Worm (Caenorhabditis elegans): ENCODE results near the gene srh-142.

ce11 chrV:16460866-16461265, at the start of gene srh-142:
- no peak for TF ChIP-seq dpff-1 (tag; optimal IDR thresholded peaks at IDR 0.05)
- TF ChIP-seq fkh-3 (tag; optimal IDR thresholded peaks at IDR 0.05): no peak
- no peak for TF ChIP-seq hmg-1.2 (GFP tag; IDR thresholded peaks at IDR 0.05)
- TF ChIP-seq rec-8 (tag; optimal IDR thresholded peaks at IDR 0.05): no peak
- TF ChIP-seq hrde-1 (tag; optimal IDR thresholded peaks at IDR 0.05; ENCODE audit: borderline replicate concordance): no peak
- no peak for TF ChIP-seq snpc-4 (GFP tag; optimal IDR thresholded peaks at IDR 0.05)
- TF ChIP-seq snpc-4 (tag; optimal IDR thresholded peaks at IDR 0.05): no peak
- no peak for TF ChIP-seq unc-130 (GFP tag; optimal IDR thresholded peaks at IDR 0.05)
- TF ChIP-seq F49E8.2 (tag; optimal IDR thresholded peaks at IDR 0.05; ENCODE audit: insufficient read depth): no peak
- no peak for TF ChIP-seq atf-7 (tag; optimal IDR thresholded peaks at IDR 0.05)

All from whole organism, young adult.